Fruit fly (Drosophila melanogaster): ENCODE results near the gene FucT6.
A peak's percentile ranks its signal among the peaks of the same experiment; 100 is the strongest.

The FucT6 gene

DNA sequence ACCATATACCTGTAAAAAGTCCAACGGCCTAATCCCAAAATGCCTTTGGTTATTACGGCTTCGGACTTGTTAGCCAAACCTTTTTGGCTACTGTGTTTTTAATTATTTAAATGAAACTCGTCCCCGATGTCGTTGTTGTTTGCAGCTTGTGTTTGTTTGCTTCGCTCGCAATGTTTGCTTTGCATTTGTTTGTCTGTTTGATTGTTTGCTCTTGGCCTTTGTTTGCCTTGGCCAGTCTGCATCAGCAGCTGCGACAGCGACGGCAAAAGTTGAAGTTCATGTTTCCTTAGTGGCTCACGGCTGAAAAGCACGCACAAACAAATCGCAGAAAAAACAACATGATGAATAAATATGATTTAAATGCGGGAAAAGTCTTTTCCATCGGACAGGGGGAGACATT is 49.3 kb downstream of the FucT6 start (continued):
- TF ChIP-seq CG1832 (GFP tag; optimal IDR thresholded peaks at IDR 0.05) (no peak), Doc2 (GFP tag; IDR thresholded peaks at IDR 0.05) (no peak), CG34376 (GFP tag; optimal IDR thresholded peaks at IDR 0.05) (no peak), CG12071 (GFP tag; optimal IDR thresholded peaks at IDR 0.05) (peak; percentile 74), Six4 (GFP tag; optimal IDR thresholded peaks at IDR 0.05) (no peak), ems (GFP tag; optimal IDR thresholded peaks at IDR 0.05) (no peak), insv (GFP tag; optimal IDR thresholded peaks at IDR 0.05) (no peak), vnd (GFP tag; IDR thresholded peaks at IDR 0.05; ENCODE audit: partially characterized antibody) (no peak), Hr51 (GFP tag; optimal IDR thresholded peaks at IDR 0.05) (peak in 1 of 2 experiments; percentile 13), so (GFP tag; IDR thresholded peaks at IDR 0.05) (peak; percentile 60; the same call in 2 of the 3 replicates), Pdp1 (GFP tag; optimal IDR thresholded peaks at IDR 0.05) (peak in 1 of 2 experiments; percentile 1), caup (GFP tag; optimal IDR thresholded peaks at IDR 0.05; ENCODE audit: severe bottlenecking) (peak; percentile 11), bowl (GFP tag; IDR thresholded peaks at IDR 0.05) (no peak), GATAe (GFP tag; conservative IDR thresholded peaks at IDR 0.05) (no peak), disco-r (GFP tag; optimal IDR thresholded peaks at IDR 0.05) (no peak), CG30431 (GFP tag; optimal IDR thresholded peaks at IDR 0.05) (no peak), pros (GFP tag; optimal IDR thresholded peaks at IDR 0.05) (no peak), BtbVII (GFP tag; optimal IDR thresholded peaks at IDR 0.05) (peak; percentile 6), CG12236 (GFP tag; optimal IDR thresholded peaks at IDR 0.05) (peak; percentile 24), NFAT (GFP tag; IDR thresholded peaks at IDR 0.05) (no peak), CG17568 (GFP tag; optimal IDR thresholded peaks at IDR 0.05) (peak; percentile 35), sr (GFP tag; IDR thresholded peaks at IDR 0.05) (0 out of 3 replicates have a peak, but pooled peaks have one; percentile 14), CG32772 (GFP tag; IDR thresholded peaks at IDR 0.05) (no peak), Sox102F (GFP tag; optimal IDR thresholded peaks at IDR 0.05) (peak; percentile 61), CG2129 (GFP tag; IDR thresholded peaks at IDR 0.05; ENCODE audit: partially characterized antibody) (no peak), CG31441 (GFP tag; IDR thresholded peaks at IDR 0.05) (peak; percentile 44; the same call in 1 of the 2 replicates), NC2β (GFP tag; optimal IDR thresholded peaks at IDR 0.05) (peak; percentile 9), CG1603 (tag; optimal IDR thresholded peaks at IDR 0.05) (peak; percentile 64), Poxn (GFP tag; IDR thresholded peaks at IDR 0.05) (no peak), knrl (GFP tag; IDR thresholded peaks at IDR 0.05; ENCODE audit: partially characterized antibody) (no peak), CTCF (GFP tag; optimal IDR thresholded peaks at IDR 0.05) (peak; percentile 3), CG11085 (GFP tag; IDR thresholded peaks at IDR 0.05) (no peak), Ets65A (GFP tag) (peak; percentile 16), gro (GFP tag; optimal IDR thresholded peaks at IDR 0.05) (no peak), salm (tag; optimal IDR thresholded peaks at IDR 0.05) (no peak), Dbx (GFP tag; IDR thresholded peaks at IDR 0.05) (no peak), CG4854 (GFP tag; optimal IDR thresholded peaks at IDR 0.05) (peak; percentile 20), lov (optimal IDR thresholded peaks at IDR 0.05) (no peak), lov (GFP tag; IDR thresholded peaks at IDR 0.05) (peak; percentile 44; the same call in 1 of the 3 replicates), Rx (GFP tag; IDR thresholded peaks at IDR 0.05) (no peak), CG12299 (tag; optimal IDR thresholded peaks at IDR 0.05) (no peak), Vsx1 (GFP tag; optimal IDR thresholded peaks at IDR 0.05) (peak; percentile 40), Dad (GFP tag; optimal IDR thresholded peaks at IDR 0.05) (no peak), BEAF-32 (GFP tag; optimal IDR thresholded peaks at IDR 0.05) (no peak), PHDP (tag; optimal IDR thresholded peaks at IDR 0.05) (peak; percentile 55), Dek (tag; optimal IDR thresholded peaks at IDR 0.05) (no peak), CG6765 (GFP tag; optimal IDR thresholded peaks at IDR 0.05) (peak; percentile 19), CG30403 (GFP tag; optimal IDR thresholded peaks at IDR 0.05) (no peak), CG12104 (GFP tag; optimal IDR thresholded peaks at IDR 0.05) (no peak), kni (GFP tag; optimal IDR thresholded peaks at IDR 0.05) (peak; percentile 63), vfl (GFP tag; optimal IDR thresholded peaks at IDR 0.05) (no peak)

All from whole organism, embryonic.